Fruit fly (Drosophila melanogaster) whole organism, embryonic: Measurements from ENCODE around the gene Ir92a.

Experiments
- Abd-B ChIP-seq: fragments of 200-800 bp; sonication (Bioruptor generic); optimal IDR thresholded peaks from 2 replicates; lab custom pipeline; 2018; ENCODE audit warnings: missing biosample characterization, mild to moderate bottlenecking, missing genetic modification characterization, moderate library complexity
- Adf1 ChIP-seq: fragments of 200-800 bp; sonication (Bioruptor generic); IDR thresholded peaks from 2 replicates; pipeline ENCODE4 v1.3.6; 2022; ENCODE audit warnings: missing biosample characterization, missing genetic modification characterization
- Aef1 ChIP-seq: fragments of 200-800 bp; sonication (Bioruptor generic); IDR thresholded peaks from 3 replicates; pipeline ENCODE4 v1.3.6; 2022; ENCODE audit warnings: missing biosample characterization, missing genetic modification characterization
- Awh ChIP-seq: fragments of 200-800 bp; sonication (Bioruptor generic); IDR thresholded peaks from 2 replicates; pipeline ENCODE4, ENCODE4 v1.3.6; 2022; ENCODE audit warnings: missing biosample characterization, missing genetic modification characterization
- CG10267 ChIP-seq: fragments of 200-800 bp; sonication (Bioruptor generic); optimal IDR thresholded peaks from 2 replicates; lab custom pipeline; 2018; ENCODE audit warnings: missing biosample characterization, mild to moderate bottlenecking, missing genetic modification characterization, moderate library complexity
- CG11247 ChIP-seq: fragments of 200-800 bp; sonication (Bioruptor generic); IDR thresholded peaks from 2 replicates; pipeline ENCODE4 v1.3.6; 2022; ENCODE audit warnings: missing biosample characterization, missing genetic modification characterization
- CG11695 ChIP-seq: fragments of 200-800 bp; sonication (Bioruptor generic); IDR thresholded peaks from 3 replicates; pipeline ENCODE4 v1.3.6; 2022; ENCODE audit warnings: missing biosample characterization, missing genetic modification characterization
- CG12155 ChIP-seq: fragments of 200-800 bp; sonication (Bioruptor generic); optimal IDR thresholded peaks from 3 replicates; lab custom pipeline; 2016; ENCODE audit warnings: missing biosample characterization, missing genetic modification characterization
- CG12391 ChIP-seq: fragments of 200-800 bp; sonication (Bioruptor generic); optimal IDR thresholded peaks from 3 replicates; lab custom pipeline; 2018; ENCODE audit warnings: missing biosample characterization, mild to moderate bottlenecking, missing genetic modification characterization, moderate library complexity
- CG14965 ChIP-seq: fragments of 200-800 bp; sonication (Bioruptor generic); optimal IDR thresholded peaks from 2 replicates; lab custom pipeline; 2016; ENCODE audit warnings: missing biosample characterization, missing genetic modification characterization, borderline replicate concordance
- CG2129 ChIP-seq: fragments of 200-800 bp; sonication (Bioruptor generic); IDR thresholded peaks from 2 replicates; pipeline ENCODE4 v1.3.6; 2022; ENCODE audit warnings: missing biosample characterization, missing genetic modification characterization; ENCODE audit not compliant: partially characterized antibody
- CG30431 ChIP-seq: fragments of 200-800 bp; sonication (Bioruptor generic); optimal IDR thresholded peaks from 2 replicates; lab custom pipeline; 2017; ENCODE audit warnings: missing biosample characterization, missing genetic modification characterization
- CG32767 ChIP-seq: fragments of 200-800 bp; sonication (Bioruptor generic); IDR thresholded peaks from 2 replicates; pipeline ENCODE4 v1.3.6; 2022; ENCODE audit warnings: missing biosample characterization, missing genetic modification characterization
- CG33557 ChIP-seq: fragments of 200-800 bp; sonication (Bioruptor generic); optimal IDR thresholded peaks from 2 replicates; lab custom pipeline; 2019; ENCODE audit warnings: missing biosample characterization, mild to moderate bottlenecking, missing genetic modification characterization, moderate library complexity
- CG34224 ChIP-seq: fragments of 200-800 bp; sonication (Bioruptor generic); IDR thresholded peaks from 3 replicates; pipeline ENCODE4 v1.3.6; 2022; ENCODE audit warnings: missing biosample characterization, missing genetic modification characterization; ENCODE audit not compliant: partially characterized antibody
- CG4360 ChIP-seq: fragments of 200-800 bp; sonication (Bioruptor generic); IDR thresholded peaks from 2 replicates; pipeline ENCODE4 v1.3.6; 2022; ENCODE audit warnings: missing biosample characterization, missing genetic modification characterization
- CG4820 ChIP-seq: fragments of 200-800 bp; sonication (Bioruptor generic); optimal IDR thresholded peaks from 3 replicates; lab custom pipeline; 2016; ENCODE audit warnings: missing biosample characterization, missing genetic modification characterization
- CG6689 ChIP-seq: fragments of 200-800 bp; sonication (Bioruptor generic); IDR thresholded peaks from 2 replicates; pipeline ENCODE4 v1.3.6; 2022; ENCODE audit warnings: missing biosample characterization, missing genetic modification characterization
- CG6854 ChIP-seq: fragments of 200-800 bp; sonication (Bioruptor generic); optimal IDR thresholded peaks from 3 replicates; lab custom pipeline; 2017; ENCODE audit warnings: missing biosample characterization, mild to moderate bottlenecking, missing genetic modification characterization
- CG7271 ChIP-seq: fragments of 200-800 bp; sonication (Bioruptor generic); optimal IDR thresholded peaks from 2 replicates; lab custom pipeline; 2018; ENCODE audit warnings: missing biosample characterization, mild to moderate bottlenecking, missing genetic modification characterization, moderate library complexity
- CG7556 ChIP-seq: fragments of 200-800 bp; sonication (Bioruptor generic); optimal IDR thresholded peaks from 2 replicates; lab custom pipeline; 2017; ENCODE audit warnings: missing biosample characterization, mild to moderate bottlenecking, missing genetic modification characterization
- CG7745 ChIP-seq: fragments of 200-800 bp; sonication (Bioruptor generic); optimal IDR thresholded peaks from 2 replicates; lab custom pipeline; 2018; ENCODE audit warnings: missing biosample characterization, mild to moderate bottlenecking, missing genetic modification characterization, moderate library complexity
- CG8388 ChIP-seq: fragments of 200-800 bp; sonication (Bioruptor generic); optimal IDR thresholded peaks from 2 replicates; lab custom pipeline; 2019; ENCODE audit warnings: missing biosample characterization, mild to moderate bottlenecking, missing genetic modification characterization, moderate library complexity
- CG9215 ChIP-seq: fragments of 200-800 bp; sonication (Bioruptor generic); IDR thresholded peaks from 2 replicates; pipeline ENCODE4 v1.3.6; 2022; ENCODE audit warnings: missing biosample characterization, missing genetic modification characterization
- CG9727 ChIP-seq: fragments of 200-800 bp; sonication (Bioruptor generic); optimal IDR thresholded peaks from 3 replicates; lab custom pipeline; 2017; ENCODE audit warnings: missing biosample characterization, mild to moderate bottlenecking, missing genetic modification characterization
- CG9932 ChIP-seq: fragments of 200-800 bp; sonication (Bioruptor generic); IDR thresholded peaks from 2 replicates; pipeline ENCODE4 v1.3.6; 2022; ENCODE audit warnings: missing biosample characterization, missing genetic modification characterization
- Dfd ChIP-seq, 2 experiments: fragments of >200 bp; optimal IDR thresholded peaks; 2 replicates each; lab custom pipeline; 2017; ENCODE audit warnings: missing biosample characterization in 2 of 2, missing genetic modification characterization in 2 of 2
- Doc2 ChIP-seq: fragments of 200-800 bp; sonication (Bioruptor generic); IDR thresholded peaks from 2 replicates; pipeline ENCODE4 v1.3.6; 2022; ENCODE audit warnings: missing biosample characterization, missing genetic modification characterization
- Elba2 ChIP-seq: fragments of 200-800 bp; sonication (Bioruptor generic); optimal IDR thresholded peaks from 3 replicates; lab custom pipeline; 2016; ENCODE audit warnings: missing biosample characterization, missing genetic modification characterization
- H15 ChIP-seq: fragments of 200-800 bp; sonication (Bioruptor generic); IDR thresholded peaks from 3 replicates; pipeline ENCODE4 v1.3.6; 2022; ENCODE audit warnings: missing biosample characterization, missing genetic modification characterization
- HmgD ChIP-seq: fragments of 200-800 bp; sonication (Bioruptor generic); optimal IDR thresholded peaks from 3 replicates; lab custom pipeline; 2016; ENCODE audit warnings: missing biosample characterization, missing genetic modification characterization
- Hr78 ChIP-seq, 2 experiments: fragments of 200-800 bp in 1 of 2; fragments of >200 bp in 1 of 2; sonication (Bioruptor generic) in 1 of 2; optimal IDR thresholded peaks; 2 replicates each; lab custom pipeline; 2017 to 2019; ENCODE audit warnings: missing biosample characterization in 2 of 2, missing genetic modification characterization in 2 of 2, mild to moderate bottlenecking in 1 of 2, moderate library complexity in 1 of 2
- Lhr ChIP-seq: fragments of 200-800 bp; sonication (Bioruptor generic); optimal IDR thresholded peaks from 3 replicates; lab custom pipeline; 2017; ENCODE audit warnings: mild to moderate bottlenecking, missing biosample characterization, missing genetic modification reagents, missing genetic modification characterization
- NFAT ChIP-seq: fragments of 200-800 bp; sonication (Bioruptor generic); IDR thresholded peaks from 2 replicates; pipeline ENCODE4 v1.3.6; 2022; ENCODE audit warnings: missing biosample characterization, missing genetic modification characterization
- Side ChIP-seq: fragments of 200-800 bp; sonication (Bioruptor generic); optimal IDR thresholded peaks from 2 replicates; lab custom pipeline; 2016; ENCODE audit warnings: missing biosample characterization, missing genetic modification characterization
- Six4 ChIP-seq: fragments of 200-800 bp; sonication (Bioruptor generic); optimal IDR thresholded peaks from 2 replicates; lab custom pipeline; 2016; ENCODE audit warnings: missing biosample characterization, missing genetic modification characterization
- Sry-β ChIP-seq: fragments of 200-800 bp; sonication (Bioruptor generic); optimal IDR thresholded peaks from 2 replicates; lab custom pipeline; 2018; ENCODE audit warnings: missing biosample characterization, mild to moderate bottlenecking, missing genetic modification characterization, moderate library complexity
- ara ChIP-seq: fragments of 200-800 bp; sonication (Bioruptor generic); IDR thresholded peaks from 2 replicates; pipeline ENCODE4 v1.3.6; 2022; ENCODE audit warnings: missing biosample characterization, missing genetic modification characterization
- crol ChIP-seq: fragments of 200-800 bp; sonication (Bioruptor generic); IDR thresholded peaks from 2 replicates; pipeline ENCODE4 v1.3.6; 2022; ENCODE audit warnings: missing biosample characterization, missing genetic modification characterization
- hb ChIP-seq: fragments of 200-800 bp; sonication (Bioruptor generic); IDR thresholded peaks from 3 replicates; pipeline ENCODE4 v1.3.6; 2022; ENCODE audit warnings: missing biosample characterization, missing genetic modification characterization; ENCODE audit not compliant: partially characterized antibody
- her ChIP-seq: fragments of 200-800 bp; sonication (Bioruptor generic); optimal IDR thresholded peaks from 2 replicates; lab custom pipeline; 2016; ENCODE audit warnings: missing biosample characterization, missing genetic modification characterization
- kay ChIP-seq: fragments of 200-800 bp; sonication (Bioruptor generic); optimal IDR thresholded peaks from 2 replicates; lab custom pipeline; 2016; ENCODE audit warnings: missing biosample characterization, missing genetic modification characterization
- mirr ChIP-seq: fragments of 200-800 bp; sonication (Bioruptor generic); optimal IDR thresholded peaks from 3 replicates; lab custom pipeline; 2018; ENCODE audit warnings: missing biosample characterization, mild to moderate bottlenecking, missing genetic modification characterization
- mld ChIP-seq: fragments of 200-800 bp; sonication (Bioruptor generic); IDR thresholded peaks from 3 replicates; pipeline ENCODE4 v1.3.6; 2022; ENCODE audit warnings: missing biosample characterization, missing genetic modification characterization; ENCODE audit not compliant: partially characterized antibody
- onecut ChIP-seq: fragments of 200-800 bp; sonication (Bioruptor generic); IDR thresholded peaks from 2 replicates; pipeline ENCODE4 v1.3.6; 2022; ENCODE audit warnings: missing biosample characterization, missing genetic modification characterization
- psq ChIP-seq: fragments of 200-800 bp; sonication (Bioruptor generic); optimal IDR thresholded peaks from 2 replicates; lab custom pipeline; 2017; ENCODE audit warnings: missing biosample characterization, missing genetic modification characterization
- schlank ChIP-seq: fragments of 200-800 bp; sonication (Bioruptor generic); optimal IDR thresholded peaks from 2 replicates; lab custom pipeline; 2018; ENCODE audit warnings: missing biosample characterization, mild to moderate bottlenecking, missing genetic modification characterization
- tio ChIP-seq: fragments of 200-800 bp; sonication (Bioruptor generic); optimal IDR thresholded peaks from 2 replicates; lab custom pipeline; 2017; ENCODE audit warnings: missing biosample characterization, missing genetic modification characterization, inconsistent platforms
- z ChIP-seq: fragments of 200-800 bp; sonication (Bioruptor generic); IDR thresholded peaks from 3 replicates; pipeline ENCODE4 v1.3.6; 2022; ENCODE audit warnings: missing biosample characterization, missing genetic modification characterization
- zen ChIP-seq: fragments of 200-800 bp; sonication (Bioruptor generic); optimal IDR thresholded peaks from 3 replicates; lab custom pipeline; 2018; ENCODE audit warnings: missing biosample characterization, mild to moderate bottlenecking, missing genetic modification characterization, moderate library complexity

The Ir92a gene

DNA sequence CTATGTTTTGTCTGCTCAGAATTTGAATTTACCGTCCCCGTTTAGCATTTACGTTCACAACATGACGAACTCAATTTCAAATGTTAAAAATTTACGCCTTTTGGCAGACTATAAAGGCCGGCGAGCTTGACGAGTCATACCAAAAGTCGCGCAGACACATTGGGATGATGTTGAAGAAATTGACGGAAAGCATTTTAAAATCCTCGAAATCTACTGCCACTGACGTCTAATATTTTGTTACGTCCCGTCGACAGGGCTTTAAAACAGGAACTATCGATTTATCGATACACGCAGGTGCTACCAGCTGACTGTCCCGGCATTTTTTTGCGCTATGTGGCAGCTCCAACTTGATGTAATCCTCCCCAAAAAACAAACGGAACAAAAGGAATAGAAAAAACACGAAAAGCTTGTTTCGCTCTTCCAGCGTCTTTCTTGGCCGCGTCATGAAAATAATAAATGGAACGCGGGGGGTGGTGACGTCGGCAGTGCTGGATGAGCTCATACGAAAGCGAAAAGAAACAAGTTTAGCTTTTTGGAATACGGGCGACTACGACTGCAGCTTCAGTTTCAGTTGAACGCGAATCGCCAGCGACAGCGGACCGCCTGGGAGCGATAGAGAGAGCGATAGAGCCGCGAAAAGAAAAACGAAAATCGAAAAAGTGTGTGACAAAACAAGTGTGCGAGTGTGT lies 29.7 kb upstream of the Ir92a start, which contains the start of gene Orp8 (continued):
- TF ChIP-seq CG7745 (tag; lab: Kevin White, UChicago) (no peak), CG9932 (GFP tag; lab: Robert Waterston, UW) (no peak), CG32767 (no peak), Lhr (GFP tag; lab: Kevin White, UChicago) (no peak), ara (GFP tag; lab: Robert Waterston, UW) (peak; percentile 20; the same call in 1 of the 2 replicates), CG11695 (GFP tag; lab: Robert Waterston, UW) (no peak), CG9727 (GFP tag; lab: Kevin White, UChicago) (no peak), Six4 (GFP tag; lab: Kevin White, UChicago) (no peak), CG34224 (GFP tag; lab: Robert Waterston, UW) (peak; percentile 45; the same call in 2 of the 3 replicates), mld (GFP tag; lab: Robert Waterston, UW) (0 out of 3 replicates have a peak, but pooled peaks have one; percentile 8), CG33557 (GFP tag; lab: Kevin White, UChicago) (peak; percentile 5), Abd-B (no peak), z (GFP tag; lab: Robert Waterston, UW) (no peak), crol (GFP tag; lab: Robert Waterston, UW) (peak; percentile 93), CG14965 (GFP tag; lab: Kevin White, UChicago) (no peak), CG7271 (tag; lab: Kevin White, UChicago) (no peak), HmgD (GFP tag; lab: Kevin White, UChicago) (no peak), kay (GFP tag; lab: Kevin White, UChicago) (peak; percentile 75), Doc2 (GFP tag; lab: Robert Waterston, UW) (no peak), psq (GFP tag; lab: Kevin White, UChicago) (peak; percentile 63), Awh (GFP tag; lab: Robert Waterston, UW) (no peak), Side (peak; percentile 37), her (GFP tag; lab: Kevin White, UChicago) (peak; percentile 27), Dfd (GFP tag; optimal IDR thresholded peaks at IDR 0.05; lab: Kevin White, UChicago) (no peak), tio (GFP tag; lab: Kevin White, UChicago) (no peak), Adf1 (GFP tag; lab: Robert Waterston, UW) (peak; percentile 84), Aef1 (GFP tag; lab: Robert Waterston, UW) (no peak), NFAT (GFP tag; lab: Robert Waterston, UW) (peak; percentile 55; the same call in 1 of the 2 replicates), CG6854 (peak; percentile 42), Elba2 (GFP tag; lab: Kevin White, UChicago) (no peak), CG12155 (GFP tag; lab: Kevin White, UChicago) (no peak), CG2129 (peak; percentile 26; the same call in 1 of the 2 replicates), hb (GFP tag; lab: Robert Waterston, UW) (no peak; the same call in 2 of the 3 replicates), H15 (no peak), CG9215 (no peak), CG10267 (no peak), CG30431 (GFP tag; lab: Kevin White, UChicago) (no peak), onecut (GFP tag; lab: Robert Waterston, UW) (no peak; the same call in 1 of the 2 replicates), mirr (GFP tag; lab: Kevin White, UChicago) (no peak), schlank (tag; lab: Kevin White, UChicago) (no peak), Sry-β (GFP tag; lab: Kevin White, UChicago) (no peak), CG4820 (GFP tag; lab: Kevin White, UChicago) (no peak), CG4360 (no peak), CG7556 (GFP tag; lab: Kevin White, UChicago) (no peak), CG6689 (no peak), CG11247 (GFP tag; lab: Robert Waterston, UW) (no peak), CG8388 (no peak), Hr78 (GFP tag; optimal IDR thresholded peaks at IDR 0.05; lab: Kevin White, UChicago) (no peak), zen (tag; lab: Kevin White, UChicago) (no peak), CG12391 (peak; percentile 24)
